Worm (Caenorhabditis elegans) whole organism, mixed stage, embryonic: ENCODE results near the gene dhs-20.

Experiments
- ceh-83 ChIP-seq: fragments of 200-800 bp; sonication (Bioruptor generic); optimal IDR thresholded peaks from 2 replicates; lab custom pipeline; 2018; ENCODE audit warnings: mild to moderate bottlenecking, missing genetic modification characterization, missing compliant biosample characterization
- elt-3 ChIP-seq: fragments of 150-350 bp; optimal IDR thresholded peaks from 2 replicates; lab custom pipeline; 2014; ENCODE audit warnings: missing biosample characterization, missing genetic modification characterization
- lsy-2 ChIP-seq: fragments of 150-350 bp; optimal IDR thresholded peaks from 2 replicates; lab custom pipeline; 2014; ENCODE audit warnings: missing biosample characterization, missing genetic modification characterization
- nhr-237 ChIP-seq: fragments of 150-350 bp; optimal IDR thresholded peaks from 2 replicates; lab custom pipeline; 2014; ENCODE audit warnings: missing biosample characterization, missing genetic modification characterization
- nhr-28 ChIP-seq: fragments of 150-350 bp; optimal IDR thresholded peaks from 2 replicates; lab custom pipeline; 2014; ENCODE audit warnings: missing biosample characterization, missing genetic modification characterization
- unc-62 ChIP-seq: fragments of 150-350 bp; optimal IDR thresholded peaks from 2 replicates; lab custom pipeline; 2014; ENCODE audit warnings: missing biosample characterization, missing genetic modification reagents, missing genetic modification characterization

- no peak for TF ChIP-seq nhr-237 (tag; lab: Kevin White, UChicago)
- TF ChIP-seq nhr-28 (tag; lab: Kevin White, UChicago): no peak
- TF ChIP-seq unc-62 (GFP tag; lab: Kevin White, UChicago): no peak
- TF ChIP-seq elt-3: no peak
- no peak for TF ChIP-seq lsy-2 (tag; lab: Kevin White, UChicago)
- TF ChIP-seq ceh-83 (GFP tag; lab: Kevin White, UChicago): no peak
These were observed 864 bp upstream of the dhs-20 start for ce11 chrV:11605227-11605626.
